Worm (Caenorhabditis elegans): ENCODE results near the gene Y59A8A.8.

Y59A8A.8 gene

DNA sequence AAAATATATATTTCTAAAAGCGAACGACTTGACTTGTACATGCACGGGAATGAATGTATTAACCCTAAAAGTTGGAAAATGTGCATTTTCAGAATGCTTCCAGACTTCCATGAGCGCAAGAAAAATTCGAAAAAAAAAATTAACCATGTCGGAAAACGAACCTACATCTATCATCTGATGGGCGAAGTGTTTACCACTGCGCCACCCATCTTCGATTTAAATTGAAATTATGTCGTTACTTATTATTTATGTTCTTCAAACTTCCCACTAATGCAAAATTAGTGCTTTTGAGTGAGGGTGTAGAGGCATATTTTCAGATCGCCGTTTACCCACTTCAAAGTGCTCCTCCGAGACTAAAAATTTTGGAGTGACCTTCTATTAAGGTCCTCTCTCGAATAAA, 39.1 kb upstream of the Y59A8A.8 start:
- TF ChIP-seq tbp1 (GFP tag; optimal IDR thresholded peaks at IDR 0.05) (peak; percentile 83), B0261.1 (tag; optimal IDR thresholded peaks at IDR 0.05) (peak; percentile 47), lin-26 (GFP tag; IDR thresholded peaks at IDR 0.05) (peak; percentile 57; the same call in 1 of the 2 replicates), rpc-1 (optimal IDR thresholded peaks at IDR 0.05) (peak; percentile 39), rpc-1 (tag; optimal IDR thresholded peaks at IDR 0.05) (peak; percentile 68)

DNA sequence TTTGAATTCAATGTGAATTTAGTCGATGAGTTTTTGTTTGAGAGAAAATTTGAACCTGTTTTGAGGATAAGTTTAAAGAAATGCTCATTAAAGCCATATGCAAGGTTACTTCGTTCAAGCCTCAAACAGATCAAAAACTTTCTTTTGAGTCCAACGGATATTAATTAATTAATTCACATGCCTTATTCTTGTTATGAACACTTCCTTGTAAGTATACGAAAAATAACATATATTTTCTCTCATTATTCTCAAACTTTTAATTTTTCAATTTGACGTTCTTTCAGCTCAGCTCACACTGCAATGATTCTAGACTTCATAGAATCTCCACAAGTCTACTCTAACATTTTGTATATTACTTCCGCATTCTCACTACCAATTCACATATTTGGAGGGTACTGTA, 37.1 kb upstream of the Y59A8A.8 start, which contains the start of gene srh-304:
TSS of gene srh-304 (plus strand) at position 301 of the 400 bp plus-strand sequence.
- TF ChIP-seq attf-6 (GFP tag; IDR thresholded peaks at IDR 0.05): no peak
- no peak for TF ChIP-seq ceh-40 (GFP tag; IDR thresholded peaks at IDR 0.05)
- no peak for TF ChIP-seq cebp-1 (GFP tag; IDR thresholded peaks at IDR 0.05)
- no peak for TF ChIP-seq cebp-1 (tag; optimal IDR thresholded peaks at IDR 0.05)
- no peak for TF ChIP-seq egrh-3 (GFP tag; IDR thresholded peaks at IDR 0.05)
- TF ChIP-seq Y53G8AR.9 (GFP tag; conservative IDR thresholded peaks at IDR 0.05): no peak
- TF ChIP-seq B0261.1 (tag; optimal IDR thresholded peaks at IDR 0.05): no peak
- TF ChIP-seq ekl-4 (GFP tag; IDR thresholded peaks at IDR 0.05): no peak
- TF ChIP-seq rec-8 (tag; optimal IDR thresholded peaks at IDR 0.05): no peak
- no peak for TF ChIP-seq somi-1 (GFP tag; optimal IDR thresholded peaks at IDR 0.05)
- no peak for TF ChIP-seq egl-18 (GFP tag; IDR thresholded peaks at IDR 0.05)
- no peak for TF ChIP-seq ztf-3 (GFP tag; optimal IDR thresholded peaks at IDR 0.05)
- no peak for TF ChIP-seq mcd-1 (GFP tag; IDR thresholded peaks at IDR 0.05)

DNA sequence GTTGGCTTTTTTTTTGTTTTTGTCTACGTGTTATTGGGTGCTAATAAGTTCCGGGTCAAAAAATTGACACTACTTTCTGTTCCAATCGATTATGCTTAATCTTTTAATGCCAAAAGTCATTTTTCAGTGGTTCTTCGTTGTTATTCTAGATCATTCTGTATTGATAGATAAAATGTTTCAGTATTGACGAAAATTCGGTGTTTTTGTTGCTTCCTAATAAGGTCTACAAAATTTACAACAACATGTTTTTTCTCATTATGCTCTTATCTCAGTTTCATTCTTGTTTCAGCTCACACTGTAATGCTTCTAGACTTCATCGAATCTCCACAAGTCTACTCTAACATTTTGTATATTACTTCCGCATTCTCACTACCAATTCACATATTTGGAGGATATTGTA, 34.1 kb upstream of the Y59A8A.8 start, which contains the start of gene srh-303:
TSS of gene srh-303 (plus strand) at position 301 of the 400 bp plus-strand sequence.
- TF ChIP-seq madf-6 (GFP tag; IDR thresholded peaks at IDR 0.05) (no peak), ceh-58 (GFP tag; IDR thresholded peaks at IDR 0.05) (no peak), nhr-80 (tag; optimal IDR thresholded peaks at IDR 0.05) (no peak), pha-4 (tag; optimal IDR thresholded peaks at IDR 0.05) (no peak), ceh-79 (tag; optimal IDR thresholded peaks at IDR 0.05) (no peak), nhr-179 (tag; optimal IDR thresholded peaks at IDR 0.05) (no peak), madf-3 (GFP tag; IDR thresholded peaks at IDR 0.05) (no peak), rec-8 (tag; optimal IDR thresholded peaks at IDR 0.05) (no peak), die-1 (tag; optimal IDR thresholded peaks at IDR 0.05) (no peak), cebp-2 (GFP tag; IDR thresholded peaks at IDR 0.05) (no peak), B0035.1 (tag; optimal IDR thresholded peaks at IDR 0.05) (no peak), hlh-12 (tag; optimal IDR thresholded peaks at IDR 0.05) (no peak), bed-1 (GFP tag; IDR thresholded peaks at IDR 0.05) (no peak), lin-35 (GFP tag; optimal IDR thresholded peaks at IDR 0.05) (no peak), snpc-1.3 (tag; optimal IDR thresholded peaks at IDR 0.05; ENCODE audit: insufficient read depth) (no peak), ekl-4 (GFP tag; IDR thresholded peaks at IDR 0.05) (no peak)

DNA sequence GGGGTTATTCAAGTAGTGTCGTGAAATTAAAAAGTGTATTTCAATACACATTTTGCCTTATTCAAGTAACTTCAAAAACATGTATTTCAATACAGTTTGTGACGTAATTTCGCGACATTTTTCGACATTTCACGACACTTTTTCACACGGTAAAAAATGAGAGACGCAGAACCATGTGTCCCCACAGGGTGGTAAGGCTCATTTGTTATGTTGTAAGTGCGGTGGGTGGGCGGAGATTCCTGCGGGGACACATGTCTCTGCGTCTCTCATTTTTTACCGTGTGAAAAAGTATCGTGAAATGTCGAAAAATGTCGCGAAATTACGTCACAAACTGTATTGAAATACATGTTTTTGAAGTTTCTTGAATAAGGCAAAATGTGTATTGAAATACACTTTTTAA, 33.2 kb upstream of the Y59A8A.8 start:
- peak; percentile 98 for TF ChIP-seq F39B2.1 (GFP tag; IDR thresholded peaks at IDR 0.05)

DNA sequence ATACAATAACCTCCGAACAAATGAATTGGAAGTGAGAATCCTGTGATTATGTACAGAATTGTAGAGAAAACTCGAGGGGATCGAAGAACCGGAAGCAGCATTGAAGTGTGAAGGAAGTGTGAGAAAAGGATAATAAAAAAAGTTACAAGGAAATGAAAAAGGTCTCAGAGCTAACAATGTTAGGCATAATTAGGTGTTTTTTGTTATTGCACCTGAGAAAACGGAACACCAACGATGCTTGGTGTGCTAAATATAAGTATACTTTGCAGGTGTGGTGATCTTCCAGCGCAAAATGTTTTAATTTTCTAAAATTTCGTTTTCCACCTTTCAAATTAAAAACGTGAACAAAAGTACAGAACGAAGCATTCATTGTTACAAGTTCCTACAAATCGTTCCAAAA, 21.3 kb upstream of the Y59A8A.8 start, which contains the start of gene srh-286:
TSS of gene srh-286 (minus strand) at position 101 of the 400 bp plus-strand sequence.
- TF ChIP-seq somi-1 (GFP tag; optimal IDR thresholded peaks at IDR 0.05) (no peak), hmg-1.2 (GFP tag; IDR thresholded peaks at IDR 0.05) (no peak), hrde-1 (tag; optimal IDR thresholded peaks at IDR 0.05; ENCODE audit: borderline replicate concordance) (no peak), nfya-2 (GFP tag; IDR thresholded peaks at IDR 0.05) (no peak), lsl-1 (GFP tag; optimal IDR thresholded peaks at IDR 0.05) (no peak), snpc-1.1 (tag; optimal IDR thresholded peaks at IDR 0.05; ENCODE audit: insufficient read depth) (no peak), madf-8 (GFP tag; conservative IDR thresholded peaks at IDR 0.05) (no peak), rpc-1 (optimal IDR thresholded peaks at IDR 0.05) (no peak), rpc-1 (tag; optimal IDR thresholded peaks at IDR 0.05) (no peak), dpff-1 (tag; optimal IDR thresholded peaks at IDR 0.05) (no peak), K11D2.4 (GFP tag; IDR thresholded peaks at IDR 0.05) (no peak), nfya-1 (tag; optimal IDR thresholded peaks at IDR 0.05; ENCODE audit: borderline replicate concordance, insufficient read depth) (no peak), aptf-3 (GFP tag; IDR thresholded peaks at IDR 0.05) (no peak), F57A8.1 (GFP tag; optimal IDR thresholded peaks at IDR 0.05) (no peak), ceh-40 (GFP tag; IDR thresholded peaks at IDR 0.05) (no peak), madf-10 (tag; optimal IDR thresholded peaks at IDR 0.05) (no peak)
